Worm (Caenorhabditis elegans) whole organism, L4 larva: Measurements from ENCODE around the gene arle-14.

Experiments
- F10B5.3 ChIP-seq: sonication (generic microtip); optimal IDR thresholded peaks from 2 replicates; lab custom pipeline; 2016; ENCODE audit warnings: mild to moderate bottlenecking, missing genetic modification characterization, missing compliant biosample characterization
- F37D6.2 ChIP-seq: sonication (generic microtip); optimal IDR thresholded peaks from 2 replicates; lab custom pipeline; 2016; ENCODE audit warnings: mild to moderate bottlenecking, missing genetic modification characterization, missing compliant biosample characterization
- F49E8.2 ChIP-seq: sonication (generic microtip); optimal IDR thresholded peaks from 2 replicates; lab custom pipeline; 2016; ENCODE audit warnings: missing compliant biosample characterization, mild to moderate bottlenecking, missing genetic modification characterization, borderline replicate concordance
- R02D3.7 ChIP-seq: fragments of 150-350 bp; sonication (generic microtip); optimal IDR thresholded peaks from 3 replicates; lab custom pipeline; 2014; ENCODE audit warnings: missing biosample characterization, missing genetic modification characterization
- T20F7.1 ChIP-seq: fragments of 200-800 bp; sonication (Bioruptor generic); optimal IDR thresholded peaks from 2 replicates; lab custom pipeline; 2018; ENCODE audit warnings: mild to moderate bottlenecking, missing genetic modification characterization, missing compliant biosample characterization
- T26A8.4 ChIP-seq: fragments of 200-800 bp; sonication (Bioruptor generic); IDR thresholded peaks from 2 replicates; pipeline ENCODE4 v1.3.6; 2022; ENCODE audit warnings: missing genetic modification characterization, missing compliant biosample characterization
- Y5F2A.4 ChIP-seq: fragments of 200-800 bp; sonication (Bioruptor generic); optimal IDR thresholded peaks from 2 replicates; lab custom pipeline; 2018; ENCODE audit warnings: mild to moderate bottlenecking, missing genetic modification characterization, missing compliant biosample characterization
- Y75B8A.6 ChIP-seq: fragments of 200-800 bp; sonication (Bioruptor generic); IDR thresholded peaks from 2 replicates; pipeline ENCODE4 v1.3.6; 2022; ENCODE audit warnings: missing genetic modification reagents, missing genetic modification characterization, missing compliant biosample characterization
- ZK337.2 ChIP-seq: fragments of 200-800 bp; sonication (Bioruptor generic); IDR thresholded peaks from 2 replicates; pipeline ENCODE4 v1.3.6; 2022; ENCODE audit warnings: missing genetic modification reagents, missing genetic modification characterization, missing compliant biosample characterization
- aly-2 ChIP-seq: sonication (generic microtip); optimal IDR thresholded peaks from 2 replicates; lab custom pipeline; 2018; ENCODE audit warnings: missing biosample characterization, missing genetic modification characterization
- ama-1 ChIP-seq: fragments of 150-350 bp; optimal IDR thresholded peaks from 2 replicates; lab custom pipeline; 2014; ENCODE audit warnings: inconsistent platforms, mixed read lengths
- arid-1 ChIP-seq: fragments of 200-800 bp; sonication (Bioruptor generic); conservative IDR thresholded peaks from 2 replicates; pipeline ENCODE4 v1.3.6; 2022; ENCODE audit warnings: missing genetic modification reagents, missing genetic modification characterization, missing compliant biosample characterization
- attf-4 ChIP-seq: sonication (generic microtip); optimal IDR thresholded peaks from 3 replicates; lab custom pipeline; 2017; ENCODE audit warnings: missing biosample characterization, missing genetic modification characterization
- ces-1 ChIP-seq: fragments of 150-350 bp; sonication (generic microtip); optimal IDR thresholded peaks from 4 replicates; lab custom pipeline; 2014; ENCODE audit warnings: missing biosample characterization, missing genetic modification reagents, missing genetic modification characterization
- daf-12 ChIP-seq: fragments of 150-350 bp; optimal IDR thresholded peaks from 2 replicates; lab custom pipeline; 2014; ENCODE audit warnings: missing biosample characterization, missing genetic modification reagents, missing genetic modification characterization
- daf-8 ChIP-seq: fragments of 200-800 bp; sonication (Bioruptor generic); IDR thresholded peaks from 2 replicates; pipeline ENCODE4 v1.3.6; 2022; ENCODE audit warnings: missing genetic modification characterization, missing compliant biosample characterization
- dpl-1 ChIP-seq: fragments of 150-350 bp; optimal IDR thresholded peaks from 2 replicates; lab custom pipeline; 2014; ENCODE audit warnings: missing biosample characterization, missing genetic modification reagents, missing genetic modification characterization
- egl-27 ChIP-seq: sonication (generic microtip); optimal IDR thresholded peaks from 3 replicates; lab custom pipeline; 2017; ENCODE audit warnings: missing biosample characterization, missing genetic modification reagents, missing genetic modification characterization
- fos-1 ChIP-seq: fragments of 150-350 bp; optimal IDR thresholded peaks from 2 replicates; lab custom pipeline; 2014; ENCODE audit warnings: missing biosample characterization, missing genetic modification characterization
- gei-8 ChIP-seq: fragments of 200-800 bp; sonication (Bioruptor generic); optimal IDR thresholded peaks from 2 replicates; lab custom pipeline; 2018; ENCODE audit warnings: mild to moderate bottlenecking, missing genetic modification characterization, missing compliant biosample characterization
- hlh-11 ChIP-seq: fragments of 200-800 bp; sonication (Bioruptor generic); optimal IDR thresholded peaks from 2 replicates; lab custom pipeline; 2018; ENCODE audit warnings: mild to moderate bottlenecking, missing genetic modification characterization, missing compliant biosample characterization
- hmg-1.1 ChIP-seq: fragments of 200-800 bp; sonication (Bioruptor generic); IDR thresholded peaks from 2 replicates; pipeline ENCODE4 v1.3.6; 2022; ENCODE audit warnings: missing genetic modification reagents, missing genetic modification characterization, missing compliant biosample characterization
- lin-15B ChIP-seq: fragments of 150-350 bp; sonication (generic microtip); optimal IDR thresholded peaks from 3 replicates; lab custom pipeline; 2014; ENCODE audit warnings: missing biosample characterization, missing genetic modification characterization
- lin-29 ChIP-seq: fragments of 200-800 bp; sonication (Bioruptor generic); IDR thresholded peaks from 2 replicates; pipeline ENCODE4 v1.3.6; 2022; ENCODE audit warnings: missing genetic modification reagents, missing genetic modification characterization, missing compliant biosample characterization
- lin-39 ChIP-seq: fragments of 150-350 bp; optimal IDR thresholded peaks from 2 replicates; lab custom pipeline; 2014; ENCODE audit warnings: missing biosample characterization, missing genetic modification reagents, missing genetic modification characterization
- madf-5 ChIP-seq, 2 experiments: fragments of 200-800 bp; sonication (Bioruptor generic); IDR thresholded peaks; 2 replicates each; pipeline ENCODE4 v1.3.6; 2022; ENCODE audit warnings: missing compliant biosample characterization in 2 of 2, missing genetic modification characterization in 2 of 2
- madf-9 ChIP-seq: fragments of 200-800 bp; sonication (Bioruptor generic); conservative IDR thresholded peaks from 2 replicates; pipeline ENCODE4 v1.3.6; 2022; ENCODE audit warnings: missing genetic modification reagents, missing genetic modification characterization, missing compliant biosample characterization
- mdt-29 ChIP-seq: fragments of 200-800 bp; sonication (Bioruptor generic); IDR thresholded peaks from 2 replicates; pipeline ENCODE4 v1.3.6; 2022; ENCODE audit warnings: missing genetic modification reagents, missing genetic modification characterization, missing compliant biosample characterization
- mxl-2 ChIP-seq: fragments of 200-800 bp; sonication (Bioruptor generic); conservative IDR thresholded peaks from 2 replicates; pipeline ENCODE4 v1.3.6; 2022; ENCODE audit warnings: missing genetic modification reagents, missing genetic modification characterization, missing compliant biosample characterization
- nhr-10 ChIP-seq: fragments of 150-350 bp; optimal IDR thresholded peaks from 2 replicates; lab custom pipeline; 2014; ENCODE audit warnings: missing biosample characterization, missing genetic modification characterization
- nhr-102 ChIP-seq: sonication (generic microtip); optimal IDR thresholded peaks from 2 replicates; lab custom pipeline; 2016; ENCODE audit warnings: mild to moderate bottlenecking, missing genetic modification characterization, moderate library complexity, missing compliant biosample characterization
- nhr-11 ChIP-seq: fragments of 150-350 bp; optimal IDR thresholded peaks from 2 replicates; lab custom pipeline; 2014; ENCODE audit warnings: missing biosample characterization, missing genetic modification characterization
- nhr-111 ChIP-seq: fragments of 200-800 bp; sonication (Bioruptor generic); optimal IDR thresholded peaks from 2 replicates; lab custom pipeline; 2018; ENCODE audit warnings: mild to moderate bottlenecking, missing genetic modification characterization, missing compliant biosample characterization
- nhr-237 ChIP-seq: sonication (generic microtip); optimal IDR thresholded peaks from 2 replicates; lab custom pipeline; 2017; ENCODE audit warnings: missing biosample characterization, missing genetic modification characterization
- nhr-28 ChIP-seq: fragments of 150-350 bp; optimal IDR thresholded peaks from 2 replicates; lab custom pipeline; 2014; ENCODE audit warnings: missing biosample characterization, missing genetic modification characterization
- nhr-48 ChIP-seq: sonication (generic microtip); optimal IDR thresholded peaks from 2 replicates; lab custom pipeline; 2016; ENCODE audit warnings: mild to moderate bottlenecking, missing genetic modification characterization, missing compliant biosample characterization
- nhr-76 ChIP-seq: fragments of 150-350 bp; optimal IDR thresholded peaks from 2 replicates; lab custom pipeline; 2014; ENCODE audit warnings: missing biosample characterization, missing genetic modification characterization
- pha-4 ChIP-seq, 2 experiments: fragments of 150-350 bp in 1 of 2; fragments of 200-800 bp in 1 of 2; sonication (Bioruptor generic) in 1 of 2; IDR thresholded peaks in 1 of 2; optimal IDR thresholded peaks in 1 of 2; 2 replicates each; pipeline versions ENCODE4 v1.3.6 to Lab custom; 2014 to 2022; ENCODE audit warnings: missing genetic modification characterization in 2 of 2, missing genetic modification reagents in 2 of 2, missing biosample characterization in 1 of 2, missing compliant biosample characterization in 1 of 2
- pqm-1 ChIP-seq: sonication (generic microtip); optimal IDR thresholded peaks from 2 replicates; lab custom pipeline; 2017; ENCODE audit warnings: missing biosample characterization, missing genetic modification characterization
- rbr-2 ChIP-seq: sonication (generic microtip); optimal IDR thresholded peaks from 2 replicates; lab custom pipeline; 2016; ENCODE audit warnings: missing genotype, missing genetic modification characterization, missing compliant biosample characterization
- sdz-12 ChIP-seq: fragments of 200-800 bp; sonication (Bioruptor generic); optimal IDR thresholded peaks from 2 replicates; lab custom pipeline; 2018; ENCODE audit warnings: mild to moderate bottlenecking, missing genetic modification characterization, missing compliant biosample characterization
- snpc-1.2 ChIP-seq: fragments of 200-800 bp; sonication (Bioruptor generic); IDR thresholded peaks from 2 replicates; pipeline ENCODE4 v1.3.6; 2022; ENCODE audit warnings: missing genetic modification reagents, missing genetic modification characterization, missing compliant biosample characterization
- spr-1 ChIP-seq: sonication (generic microtip); optimal IDR thresholded peaks from 2 replicates; lab custom pipeline; 2016; ENCODE audit warnings: mild to moderate bottlenecking, missing genetic modification characterization, missing compliant biosample characterization
- spr-3 ChIP-seq: fragments of 200-800 bp; sonication (Bioruptor generic); optimal IDR thresholded peaks from 2 replicates; lab custom pipeline; 2018; ENCODE audit warnings: mild to moderate bottlenecking, missing genetic modification characterization, missing compliant biosample characterization
- tra-1 ChIP-seq: fragments of 200-800 bp; sonication (Bioruptor generic); IDR thresholded peaks from 2 replicates; pipeline ENCODE4 v1.3.6; 2022; ENCODE audit warnings: missing genetic modification reagents, missing genetic modification characterization, missing compliant biosample characterization
- unc-62 ChIP-seq, 3 experiments: fragments of 150-350 bp in 1 of 3; sonication (generic microtip); optimal IDR thresholded peaks in 2 of 3; peaks in 1 of 3; 1 replicate in 1 of 3; 2 replicates in 2 of 3; lab custom pipeline; 2014 to 2017; ENCODE audit warnings: missing biosample characterization in 3 of 3, missing genetic modification characterization in 3 of 3, missing genetic modification reagents in 3 of 3, missing genotype in 1 of 3
- zfp-2 ChIP-seq: sonication (generic microtip); optimal IDR thresholded peaks from 2 replicates; lab custom pipeline; 2016; ENCODE audit warnings: mild to moderate bottlenecking, missing genetic modification characterization, missing compliant biosample characterization
- zip-2 ChIP-seq: fragments of 150-350 bp; optimal IDR thresholded peaks from 2 replicates; lab custom pipeline; 2014; ENCODE audit warnings: missing biosample characterization, missing genetic modification characterization
- ztf-11 ChIP-seq: fragments of 150-350 bp; optimal IDR thresholded peaks from 2 replicates; lab custom pipeline; 2014; ENCODE audit warnings: missing biosample characterization, missing genetic modification characterization

arle-14 gene

ce11 chrIII:5678935-5679334, 13.8 kb upstream of the arle-14 start, which contains the start of the genes ska-3 and rps-12 (continued):
- TF ChIP-seq aly-2 (tag; lab: Kevin White, UChicago) (no peak), nhr-76 (tag; lab: Kevin White, UChicago) (peak; percentile 75), zfp-2 (tag; lab: Kevin White, UChicago) (peak; percentile 99), fos-1 (tag; lab: Kevin White, UChicago) (peak; percentile 55), ces-1 (peak; percentile 80), Y5F2A.4 (GFP tag; lab: Kevin White, UChicago) (peak; percentile 48), gei-8 (GFP tag; lab: Kevin White, UChicago) (peak; percentile 63), madf-5 (GFP tag; IDR thresholded peaks at IDR 0.05; lab: Robert Waterston, UW) (peak in 1 of 2 experiments; percentile 42; a peak in 1 of 4 replicates), lin-15B (tag; lab: Kevin White, UChicago) (peak; percentile 97), lin-29 (GFP tag; lab: Robert Waterston, UW) (peak; percentile 89), unc-62 (GFP tag; optimal IDR thresholded peaks at IDR 0.05 in 1 of 2; lab: Kevin White, UChicago) (peak in 1 of 2 experiments; percentile 100), unc-62 (tag; optimal IDR thresholded peaks at IDR 0.05; lab: Kevin White, UChicago) (no peak), R02D3.7 (tag; lab: Kevin White, UChicago) (peak; percentile 98), sdz-12 (GFP tag; lab: Kevin White, UChicago) (peak; percentile 11), lin-39 (tag; lab: Kevin White, UChicago) (no peak), pqm-1 (tag; lab: Kevin White, UChicago) (peak; percentile 74), nhr-111 (GFP tag; lab: Kevin White, UChicago) (no peak), madf-9 (peak; percentile 93), nhr-28 (tag; lab: Kevin White, UChicago) (peak; percentile 97), T26A8.4 (GFP tag; lab: Robert Waterston, UW) (peak; percentile 97), ama-1 (lab: Kevin White, UChicago) (peak; percentile 91)

- TF ChIP-seq hlh-11 (no peak), spr-3 (no peak), daf-8 (GFP tag; lab: Robert Waterston, UW) (no peak), attf-4 (tag; lab: Kevin White, UChicago) (no peak), mxl-2 (GFP tag; lab: Robert Waterston, UW) (no peak), snpc-1.2 (GFP tag; lab: Robert Waterston, UW) (peak; percentile 21; the same call in 1 of the 2 replicates), aly-2 (tag; lab: Kevin White, UChicago) (no peak), madf-9 (no peak), F49E8.2 (tag; lab: Kevin White, UChicago) (peak; percentile 38), Y75B8A.6 (GFP tag; lab: Robert Waterston, UW) (no peak), dpl-1 (GFP tag; lab: Kevin White, UChicago) (no peak), daf-12 (tag; lab: Kevin White, UChicago) (no peak), F37D6.2 (no peak), rbr-2 (tag; lab: Kevin White, UChicago) (no peak), mdt-29 (GFP tag; lab: Robert Waterston, UW) (no peak), ztf-11 (tag; lab: Kevin White, UChicago) (no peak), nhr-237 (tag; lab: Kevin White, UChicago) (no peak), R02D3.7 (tag; lab: Kevin White, UChicago) (no peak), nhr-10 (no peak), T20F7.1 (GFP tag; lab: Kevin White, UChicago) (no peak), nhr-102 (tag; lab: Kevin White, UChicago) (no peak), egl-27 (tag; lab: Kevin White, UChicago) (no peak), zfp-2 (tag; lab: Kevin White, UChicago) (no peak), pqm-1 (tag; lab: Kevin White, UChicago) (no peak), pha-4 (GFP tag; IDR thresholded peaks at IDR 0.05; lab: Robert Waterston, UW) (peak; percentile 18; the same call in 1 of the 2 replicates), pha-4 (tag; optimal IDR thresholded peaks at IDR 0.05; lab: Kevin White, UChicago) (no peak), arid-1 (GFP tag; lab: Robert Waterston, UW) (peak; percentile 31; the same call in 1 of the 2 replicates), nhr-48 (no peak), ZK337.2 (no peak), tra-1 (no peak), hmg-1.1 (GFP tag; lab: Robert Waterston, UW) (no peak), spr-1 (tag; lab: Kevin White, UChicago) (no peak), F10B5.3 (tag; lab: Kevin White, UChicago) (no peak), zip-2 (no peak), nhr-111 (GFP tag; lab: Kevin White, UChicago) (no peak), nhr-11 (tag; lab: Kevin White, UChicago) (no peak)
These were observed 12.6 kb upstream of the arle-14 start, which contains the start of gene pst-2 for ce11 chrIII:5680141-5680540. Gene pst-2, plus strand, starts transcription at chrIII:5680433.
